Worm (Caenorhabditis elegans) whole organism, L1 larva: ENCODE measurements around the gene tag-340.

Experiments used
- C16A3.4 ChIP-seq: fragments of 150-350 bp; optimal IDR thresholded peaks from 2 replicates; lab custom pipeline; 2014; ENCODE audit warnings: missing biosample characterization, missing genetic modification characterization
- Y116A8C.19 ChIP-seq: sonication (generic microtip); optimal IDR thresholded peaks from 2 replicates; lab custom pipeline; 2016; ENCODE audit warnings: missing compliant biosample characterization, missing genetic modification characterization, borderline replicate concordance
- alr-1 ChIP-seq: fragments of 200-800 bp; sonication (Bioruptor generic); optimal IDR thresholded peaks from 2 replicates; lab custom pipeline; 2018; ENCODE audit warnings: borderline replicate concordance, mild to moderate bottlenecking, missing genetic modification characterization, missing compliant biosample characterization
- aly-2 ChIP-seq: fragments of 150-350 bp; optimal IDR thresholded peaks from 2 replicates; lab custom pipeline; 2014; ENCODE audit warnings: missing biosample characterization, missing genetic modification characterization
- ama-1 ChIP-seq: fragments of 150-350 bp; optimal IDR thresholded peaks from 2 replicates; lab custom pipeline; 2014
- blmp-1 ChIP-seq: fragments of 150-350 bp; optimal IDR thresholded peaks from 2 replicates; lab custom pipeline; 2014; ENCODE audit warnings: missing biosample characterization, missing genetic modification characterization
- ceh-63 ChIP-seq: fragments of 200-800 bp; sonication (Bioruptor generic); optimal IDR thresholded peaks from 2 replicates; lab custom pipeline; 2018; ENCODE audit warnings: mild to moderate bottlenecking, missing genetic modification characterization, missing compliant biosample characterization
- ceh-82 ChIP-seq, 3 experiments: fragments of 150-350 bp in 1 of 3; sonication (generic microtip) in 2 of 3; optimal IDR thresholded peaks; 2 replicates each; lab custom pipeline; 2014 to 2017; ENCODE audit warnings: missing biosample characterization in 3 of 3, missing genetic modification characterization in 3 of 3
- ceh-88 ChIP-seq: fragments of 200-800 bp; sonication (Bioruptor generic); IDR thresholded peaks from 2 replicates; pipeline ENCODE4 v1.3.6; 2022; ENCODE audit warnings: missing genetic modification characterization, missing compliant biosample characterization
- ces-1 ChIP-seq: fragments of 150-350 bp; optimal IDR thresholded peaks from 2 replicates; lab custom pipeline; 2014; ENCODE audit warnings: missing biosample characterization, missing genetic modification reagents, missing genetic modification characterization
- dsc-1 ChIP-seq: sonication (generic microtip); optimal IDR thresholded peaks from 2 replicates; lab custom pipeline; 2016; ENCODE audit warnings: mild to moderate bottlenecking, missing genetic modification characterization, missing compliant biosample characterization
- efl-1 ChIP-seq, 4 experiments: fragments of 150-350 bp; optimal IDR thresholded peaks in 3 of 4; peaks in 1 of 4; 1 replicate in 1 of 4; 2 replicates in 3 of 4; lab custom pipeline; 2014; ENCODE audit warnings: missing biosample characterization in 2 of 4, missing genetic modification characterization in 2 of 4, missing genetic modification reagents in 2 of 4
- egl-13 ChIP-seq: sonication (generic microtip); optimal IDR thresholded peaks from 2 replicates; lab custom pipeline; 2016; ENCODE audit warnings: missing genotype, missing genetic modification reagents, missing genetic modification characterization, missing compliant biosample characterization
- egl-27 ChIP-seq, 2 experiments: fragments of 150-350 bp in 1 of 2; sonication (generic microtip); optimal IDR thresholded peaks; 3 replicates each; lab custom pipeline; 2017 to 2018; ENCODE audit warnings: missing biosample characterization in 2 of 2, missing genetic modification characterization in 2 of 2, missing genetic modification reagents in 2 of 2
- elt-2 ChIP-seq: sonication (generic microtip); optimal IDR thresholded peaks from 2 replicates; lab custom pipeline; 2016; ENCODE audit warnings: missing genetic modification characterization, mild to moderate bottlenecking, inconsistent platforms, missing compliant biosample characterization, missing genetic modification reagents
- elt-3 ChIP-seq, 6 experiments: fragments of 150-350 bp in 1 of 6; sonication (generic microtip); optimal IDR thresholded peaks; 2 replicates each; lab custom pipeline; 2017 to 2018; ENCODE audit warnings: missing biosample characterization in 6 of 6, missing genetic modification characterization in 6 of 6, inconsistent platforms in 1 of 6
- ets-5 ChIP-seq: fragments of 200-800 bp; sonication (Bioruptor generic); IDR thresholded peaks from 2 replicates; pipeline ENCODE4 v1.3.6; 2022; ENCODE audit warnings: missing genetic modification characterization, missing compliant biosample characterization
- fkh-10 ChIP-seq: sonication (generic microtip); optimal IDR thresholded peaks from 2 replicates; lab custom pipeline; 2017; ENCODE audit warnings: missing biosample characterization, missing genetic modification reagents, missing genetic modification characterization
- fkh-4 ChIP-seq: sonication (generic microtip); optimal IDR thresholded peaks from 2 replicates; lab custom pipeline; 2016; ENCODE audit warnings: missing compliant biosample characterization, missing genetic modification characterization, borderline replicate concordance
- fkh-8 ChIP-seq: sonication (generic microtip); optimal IDR thresholded peaks from 2 replicates; lab custom pipeline; 2016; ENCODE audit warnings: mild to moderate bottlenecking, missing genetic modification characterization, missing compliant biosample characterization
- grh-1 ChIP-seq: fragments of 200-800 bp; sonication (Bioruptor generic); IDR thresholded peaks from 2 replicates; pipeline ENCODE4 v1.3.6; 2022; ENCODE audit warnings: missing genetic modification reagents, missing genetic modification characterization, missing compliant biosample characterization
- hlh-17 ChIP-seq: fragments of 200-800 bp; sonication (Bioruptor generic); optimal IDR thresholded peaks from 2 replicates; lab custom pipeline; 2018; ENCODE audit warnings: missing genetic modification characterization, mild to moderate bottlenecking, missing compliant biosample characterization, moderate library complexity, borderline replicate concordance
- lin-13 ChIP-seq: fragments of 150-350 bp; optimal IDR thresholded peaks from 2 replicates; lab custom pipeline; 2014; ENCODE audit warnings: missing biosample characterization, missing genetic modification reagents, missing genetic modification characterization
- lin-15B ChIP-seq: fragments of 150-350 bp; sonication (generic microtip); optimal IDR thresholded peaks from 3 replicates; lab custom pipeline; 2014; ENCODE audit warnings: missing biosample characterization, missing genetic modification characterization
- lin-39 ChIP-seq: fragments of 150-350 bp; optimal IDR thresholded peaks from 2 replicates; lab custom pipeline; 2014; ENCODE audit warnings: missing biosample characterization, missing genetic modification reagents, missing genetic modification characterization
- lir-3 ChIP-seq: sonication (generic microtip); optimal IDR thresholded peaks from 2 replicates; lab custom pipeline; 2016; ENCODE audit warnings: mild to moderate bottlenecking, missing genetic modification characterization, moderate library complexity, missing compliant biosample characterization; ENCODE audit not compliant: poor library complexity
- lsy-2 ChIP-seq, 2 experiments: fragments of 150-350 bp; optimal IDR thresholded peaks; 2 replicates each; lab custom pipeline; 2014; ENCODE audit warnings: missing biosample characterization in 2 of 2, missing genetic modification characterization in 2 of 2
- mab-9 ChIP-seq: fragments of 200-800 bp; sonication (Bioruptor generic); IDR thresholded peaks from 2 replicates; pipeline ENCODE4 v1.3.6; 2022; ENCODE audit warnings: missing genetic modification reagents, missing genetic modification characterization, missing compliant biosample characterization
- mep-1 ChIP-seq: fragments of 150-350 bp; optimal IDR thresholded peaks from 2 replicates; lab custom pipeline; 2014; ENCODE audit warnings: missing biosample characterization, missing genetic modification characterization
- nhr-12 ChIP-seq: sonication (generic microtip); optimal IDR thresholded peaks from 2 replicates; lab custom pipeline; 2017; ENCODE audit warnings: missing biosample characterization, missing genetic modification characterization
- nhr-20 ChIP-seq: sonication (generic microtip); optimal IDR thresholded peaks from 2 replicates; lab custom pipeline; 2016; ENCODE audit warnings: mild to moderate bottlenecking, missing genetic modification characterization, missing compliant biosample characterization
- nhr-237 ChIP-seq: fragments of 150-350 bp; optimal IDR thresholded peaks from 2 replicates; lab custom pipeline; 2014; ENCODE audit warnings: missing biosample characterization, missing genetic modification characterization
- nhr-71 ChIP-seq: sonication (generic microtip); optimal IDR thresholded peaks from 2 replicates; lab custom pipeline; 2016; ENCODE audit warnings: mild to moderate bottlenecking, missing genetic modification characterization, moderate library complexity, missing compliant biosample characterization
- nhr-76 ChIP-seq: sonication (generic microtip); optimal IDR thresholded peaks from 2 replicates; lab custom pipeline; 2017; ENCODE audit warnings: missing biosample characterization, missing genetic modification characterization
- nhr-77 ChIP-seq: fragments of 150-350 bp; optimal IDR thresholded peaks from 2 replicates; lab custom pipeline; 2014; ENCODE audit warnings: missing biosample characterization, missing genetic modification characterization
- nhr-84 ChIP-seq: sonication (generic microtip); optimal IDR thresholded peaks from 2 replicates; lab custom pipeline; 2017; ENCODE audit warnings: missing biosample characterization, missing genetic modification characterization
- nhr-85 ChIP-seq: sonication (generic microtip); peaks from one replicate; lab custom pipeline; 2016; ENCODE audit warnings: missing genetic modification characterization, inconsistent platforms, missing compliant biosample characterization
- pag-3 ChIP-seq: sonication (generic microtip); optimal IDR thresholded peaks from 2 replicates; lab custom pipeline; 2017; ENCODE audit warnings: missing genetic modification characterization, mild to moderate bottlenecking, missing compliant biosample characterization, antibody characterized with exemption, borderline replicate concordance; ENCODE audit not compliant: insufficient read depth
- pax-3 ChIP-seq: fragments of 200-800 bp; sonication (Bioruptor generic); optimal IDR thresholded peaks from 2 replicates; lab custom pipeline; 2018; ENCODE audit warnings: mild to moderate bottlenecking, missing genetic modification characterization, moderate library complexity, missing compliant biosample characterization
- rnt-1 ChIP-seq: sonication (generic microtip); optimal IDR thresholded peaks from 2 replicates; lab custom pipeline; 2016; ENCODE audit warnings: mild to moderate bottlenecking, missing genetic modification characterization, moderate library complexity, missing compliant biosample characterization
- snu-23 ChIP-seq: sonication (generic microtip); optimal IDR thresholded peaks from 2 replicates; lab custom pipeline; 2016; ENCODE audit warnings: missing genetic modification characterization, missing compliant biosample characterization
- sox-4 ChIP-seq: sonication (generic microtip); optimal IDR thresholded peaks from 2 replicates; lab custom pipeline; 2016; ENCODE audit warnings: missing genetic modification characterization, missing compliant biosample characterization
- tbx-2 ChIP-seq: sonication (generic microtip); optimal IDR thresholded peaks from 2 replicates; lab custom pipeline; 2016; ENCODE audit warnings: missing genetic modification characterization, missing compliant biosample characterization
- tlp-1 ChIP-seq: fragments of 150-350 bp; optimal IDR thresholded peaks from 2 replicates; lab custom pipeline; 2014; ENCODE audit warnings: missing biosample characterization, missing genetic modification characterization
- unc-30 ChIP-seq: sonication (generic microtip); optimal IDR thresholded peaks from 2 replicates; lab custom pipeline; 2017; ENCODE audit warnings: missing biosample characterization, missing genetic modification characterization
- unc-62 ChIP-seq: fragments of 150-350 bp; optimal IDR thresholded peaks from 2 replicates; lab custom pipeline; 2014; ENCODE audit warnings: missing biosample characterization, missing genetic modification reagents, missing genetic modification characterization
- unc-86 ChIP-seq: sonication (generic microtip); optimal IDR thresholded peaks from 2 replicates; lab custom pipeline; 2016; ENCODE audit warnings: missing genetic modification characterization, missing compliant biosample characterization
- zip-4 ChIP-seq: fragments of 200-800 bp; sonication (Bioruptor generic); optimal IDR thresholded peaks from 2 replicates; lab custom pipeline; 2018; ENCODE audit warnings: mild to moderate bottlenecking, missing genetic modification characterization, moderate library complexity, missing compliant biosample characterization
- ztf-11 ChIP-seq, 2 experiments: sonication (generic microtip); optimal IDR thresholded peaks; 2 replicates each; lab custom pipeline; 2016 to 2017; ENCODE audit warnings: missing genetic modification characterization in 2 of 2, missing biosample characterization in 1 of 2, missing compliant biosample characterization in 1 of 2
- ztf-4 ChIP-seq: fragments of 150-350 bp; optimal IDR thresholded peaks from 2 replicates; lab custom pipeline; 2014; ENCODE audit warnings: missing biosample characterization, missing genetic modification characterization

tag-340 gene

DNA sequence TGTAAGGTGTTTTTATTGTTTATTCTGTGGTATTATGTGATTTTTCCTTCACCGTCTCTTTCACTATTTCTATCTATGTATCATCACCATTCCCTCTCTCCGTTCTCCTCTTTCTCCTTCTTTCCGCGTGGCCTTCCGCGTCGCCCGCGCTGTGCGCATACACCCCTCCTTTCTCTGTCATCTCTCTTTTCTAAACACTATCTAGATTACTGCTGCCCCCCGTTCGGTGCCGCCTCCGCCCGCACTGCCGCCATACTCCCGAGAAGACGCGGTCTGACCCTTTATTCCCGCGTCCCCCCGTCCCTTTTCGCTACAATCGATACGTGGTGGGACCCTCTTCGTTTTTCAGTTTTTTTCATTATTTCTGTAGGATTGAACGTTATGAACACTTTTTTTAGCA, 48.3 kb downstream of the tag-340 start:
- TF ChIP-seq tbx-2 (tag; lab: Kevin White, UChicago) (no peak), blmp-1 (peak; percentile 12), fkh-8 (no peak), aly-2 (tag; lab: Kevin White, UChicago) (no peak), ets-5 (no peak)

DNA sequence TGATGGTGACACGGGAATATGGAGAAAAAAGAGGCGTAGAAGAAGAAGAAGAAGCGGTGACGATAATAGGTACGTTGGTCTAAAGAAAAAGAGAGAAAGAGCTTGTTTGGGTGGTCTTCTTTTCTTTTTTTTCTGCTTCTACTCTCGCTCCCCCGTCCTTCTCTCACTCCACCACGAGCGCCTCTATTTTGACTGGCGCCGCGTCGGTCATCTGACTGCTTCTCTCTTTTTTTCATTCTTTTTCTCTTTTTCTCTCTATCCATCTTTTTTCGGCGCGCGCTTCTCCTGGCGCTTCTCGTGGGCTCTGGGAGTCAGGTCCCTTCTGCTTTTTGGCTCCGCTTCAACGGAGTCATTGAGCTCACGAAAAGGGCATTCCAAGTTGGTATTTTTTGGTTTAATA, 50.0 kb downstream of the tag-340 start:
- TF ChIP-seq unc-30 (tag; lab: Kevin White, UChicago), result no peak
- TF ChIP-seq lin-13 (GFP tag; lab: Kevin White, UChicago), result no peak
- TF ChIP-seq nhr-85 (tag; lab: Kevin White, UChicago), result no peak
- TF ChIP-seq aly-2 (tag; lab: Kevin White, UChicago), result no peak
- peak in 2 of 3 experiments; percentile 22 to 47 for TF ChIP-seq ceh-82 (tag; optimal IDR thresholded peaks at IDR 0.05; lab: Kevin White, UChicago)
- TF ChIP-seq C16A3.4, result no peak
- no peak for TF ChIP-seq ztf-4 (tag; lab: Kevin White, UChicago)
- peak; percentile 77 for TF ChIP-seq fkh-8
- TF ChIP-seq ama-1 (lab: Kevin White, UChicago), result no peak
- TF ChIP-seq tbx-2 (tag; lab: Kevin White, UChicago), result peak; percentile 32
- TF ChIP-seq sox-4 (tag; lab: Kevin White, UChicago), result no peak
- TF ChIP-seq unc-62 (GFP tag; lab: Kevin White, UChicago), result no peak
- TF ChIP-seq ces-1, result no peak
- TF ChIP-seq nhr-20, result peak; percentile 27
- TF ChIP-seq nhr-76, result no peak
- TF ChIP-seq lir-3 (tag; lab: Kevin White, UChicago), result no peak
- TF ChIP-seq nhr-71, result peak; percentile 63
- peak; percentile 49 for TF ChIP-seq unc-86
- TF ChIP-seq ceh-88, result no peak
- peak; percentile 40 to 48 for TF ChIP-seq efl-1 (optimal IDR thresholded peaks at IDR 0.05; lab: Kevin White, UChicago)
- TF ChIP-seq efl-1 (GFP tag; optimal IDR thresholded peaks at IDR 0.05 in 1 of 2; lab: Kevin White, UChicago), result peak in 1 of 2 experiments; percentile 31
- TF ChIP-seq blmp-1, result no peak
- no peak for TF ChIP-seq lin-15B
- TF ChIP-seq nhr-77, result no peak
- no peak for TF ChIP-seq Y116A8C.19 (tag; lab: Kevin White, UChicago)
- no peak for TF ChIP-seq nhr-237
- no peak for TF ChIP-seq dsc-1
- TF ChIP-seq nhr-84 (tag; lab: Kevin White, UChicago), result no peak
- TF ChIP-seq egl-27 (tag; optimal IDR thresholded peaks at IDR 0.05; lab: Kevin White, UChicago), result no peak
- peak; percentile 57 for TF ChIP-seq snu-23 (GFP tag; lab: Kevin White, UChicago)
- peak; percentile 1 for TF ChIP-seq fkh-10 (GFP tag; lab: Kevin White, UChicago)
- no peak for TF ChIP-seq ztf-11 (tag; optimal IDR thresholded peaks at IDR 0.05; lab: Kevin White, UChicago)
- no peak for TF ChIP-seq lin-39 (tag; lab: Kevin White, UChicago)
- TF ChIP-seq egl-13 (tag; lab: Kevin White, UChicago), result no peak
- TF ChIP-seq ceh-63 (GFP tag; lab: Kevin White, UChicago), result no peak
- no peak for TF ChIP-seq tlp-1
- TF ChIP-seq zip-4 (GFP tag; lab: Kevin White, UChicago), result no peak
- no peak for TF ChIP-seq nhr-12 (tag; lab: Kevin White, UChicago)
- no peak for TF ChIP-seq hlh-17
- TF ChIP-seq mab-9, result no peak
- peak; percentile 43 for TF ChIP-seq mep-1 (tag; lab: Kevin White, UChicago)
- TF ChIP-seq fkh-4 (tag; lab: Kevin White, UChicago), result no peak
- no peak for TF ChIP-seq elt-2 (tag; lab: Kevin White, UChicago)
- TF ChIP-seq pag-3 (tag; lab: Kevin White, UChicago), result no peak
- TF ChIP-seq lsy-2 (tag; optimal IDR thresholded peaks at IDR 0.05; lab: Kevin White, UChicago), result peak; percentile 25 to 57
- peak; percentile 41 for TF ChIP-seq rnt-1 (tag; lab: Kevin White, UChicago)
- TF ChIP-seq elt-3 (tag; optimal IDR thresholded peaks at IDR 0.05; lab: Kevin White, UChicago), result no peak
- TF ChIP-seq alr-1 (tag; lab: Kevin White, UChicago), result no peak
- no peak for TF ChIP-seq grh-1 (GFP tag; lab: Robert Waterston, UW)
- no peak for TF ChIP-seq pax-3
